Worm (Caenorhabditis elegans) whole organism, L1 larva: ENCODE data around the gene VC5.2.

Experiments used
- C16A3.4 ChIP-seq: fragments of 150-350 bp; optimal IDR thresholded peaks from 2 replicates; lab custom pipeline; 2014; ENCODE audit warnings: missing biosample characterization, missing genetic modification characterization
- C34B4.2 ChIP-seq: sonication (generic microtip); optimal IDR thresholded peaks from 2 replicates; lab custom pipeline; 2017; ENCODE audit warnings: mild to moderate bottlenecking, missing genetic modification characterization, missing compliant biosample characterization
- Y116A8C.19 ChIP-seq: sonication (generic microtip); optimal IDR thresholded peaks from 2 replicates; lab custom pipeline; 2016; ENCODE audit warnings: missing compliant biosample characterization, missing genetic modification characterization, borderline replicate concordance
- ama-1 ChIP-seq: fragments of 150-350 bp; optimal IDR thresholded peaks from 2 replicates; lab custom pipeline; 2014
- blmp-1 ChIP-seq: fragments of 150-350 bp; optimal IDR thresholded peaks from 2 replicates; lab custom pipeline; 2014; ENCODE audit warnings: missing biosample characterization, missing genetic modification characterization
- ceh-63 ChIP-seq: fragments of 200-800 bp; sonication (Bioruptor generic); optimal IDR thresholded peaks from 2 replicates; lab custom pipeline; 2018; ENCODE audit warnings: mild to moderate bottlenecking, missing genetic modification characterization, missing compliant biosample characterization
- ceh-82 ChIP-seq, 3 experiments: fragments of 150-350 bp in 1 of 3; sonication (generic microtip) in 2 of 3; optimal IDR thresholded peaks; 2 replicates each; lab custom pipeline; 2014 to 2017; ENCODE audit warnings: missing biosample characterization in 3 of 3, missing genetic modification characterization in 3 of 3
- ceh-88 ChIP-seq: fragments of 200-800 bp; sonication (Bioruptor generic); IDR thresholded peaks from 2 replicates; pipeline ENCODE4 v1.3.6; 2022; ENCODE audit warnings: missing genetic modification characterization, missing compliant biosample characterization
- ceh-90 ChIP-seq: sonication (generic microtip); optimal IDR thresholded peaks from 2 replicates; lab custom pipeline; 2016; ENCODE audit warnings: missing genetic modification characterization, missing compliant biosample characterization
- ces-1 ChIP-seq: fragments of 150-350 bp; optimal IDR thresholded peaks from 2 replicates; lab custom pipeline; 2014; ENCODE audit warnings: missing biosample characterization, missing genetic modification reagents, missing genetic modification characterization
- dpl-1 ChIP-seq, 3 experiments: fragments of 150-350 bp in 2 of 3; sonication (generic microtip) in 1 of 3; optimal IDR thresholded peaks; 2 replicates each; lab custom pipeline; 2014 to 2017; ENCODE audit warnings: missing biosample characterization in 3 of 3, missing genetic modification characterization in 3 of 3, missing genetic modification reagents in 3 of 3
- efl-3 ChIP-seq: fragments of 200-800 bp; sonication (Bioruptor generic); optimal IDR thresholded peaks from 2 replicates; lab custom pipeline; 2018; ENCODE audit warnings: mild to moderate bottlenecking, missing genetic modification characterization, missing compliant biosample characterization
- egl-13 ChIP-seq: sonication (generic microtip); optimal IDR thresholded peaks from 2 replicates; lab custom pipeline; 2016; ENCODE audit warnings: missing genotype, missing genetic modification reagents, missing genetic modification characterization, missing compliant biosample characterization
- egl-27 ChIP-seq, 2 experiments: fragments of 150-350 bp in 1 of 2; sonication (generic microtip); optimal IDR thresholded peaks; 3 replicates each; lab custom pipeline; 2017 to 2018; ENCODE audit warnings: missing biosample characterization in 2 of 2, missing genetic modification characterization in 2 of 2, missing genetic modification reagents in 2 of 2
- elt-3 ChIP-seq, 6 experiments: fragments of 150-350 bp in 1 of 6; sonication (generic microtip); optimal IDR thresholded peaks; 2 replicates each; lab custom pipeline; 2017 to 2018; ENCODE audit warnings: missing biosample characterization in 6 of 6, missing genetic modification characterization in 6 of 6, inconsistent platforms in 1 of 6
- fkh-4 ChIP-seq: sonication (generic microtip); optimal IDR thresholded peaks from 2 replicates; lab custom pipeline; 2016; ENCODE audit warnings: missing compliant biosample characterization, missing genetic modification characterization, borderline replicate concordance
- fkh-8 ChIP-seq: sonication (generic microtip); optimal IDR thresholded peaks from 2 replicates; lab custom pipeline; 2016; ENCODE audit warnings: mild to moderate bottlenecking, missing genetic modification characterization, missing compliant biosample characterization
- grh-1 ChIP-seq: fragments of 200-800 bp; sonication (Bioruptor generic); IDR thresholded peaks from 2 replicates; pipeline ENCODE4 v1.3.6; 2022; ENCODE audit warnings: missing genetic modification reagents, missing genetic modification characterization, missing compliant biosample characterization
- hlh-17 ChIP-seq: fragments of 200-800 bp; sonication (Bioruptor generic); optimal IDR thresholded peaks from 2 replicates; lab custom pipeline; 2018; ENCODE audit warnings: missing genetic modification characterization, mild to moderate bottlenecking, missing compliant biosample characterization, moderate library complexity, borderline replicate concordance
- irx-1 ChIP-seq: sonication (generic microtip); optimal IDR thresholded peaks from 2 replicates; lab custom pipeline; 2016; ENCODE audit warnings: missing genetic modification characterization, missing compliant biosample characterization
- isw-1 ChIP-seq: fragments of 200-800 bp; sonication (Bioruptor generic); IDR thresholded peaks from 2 replicates; pipeline ENCODE4 v1.3.6; 2022; ENCODE audit warnings: missing genetic modification characterization, missing compliant biosample characterization
- lin-13 ChIP-seq: fragments of 150-350 bp; optimal IDR thresholded peaks from 2 replicates; lab custom pipeline; 2014; ENCODE audit warnings: missing biosample characterization, missing genetic modification reagents, missing genetic modification characterization
- lsy-2 ChIP-seq, 2 experiments: fragments of 150-350 bp; optimal IDR thresholded peaks; 2 replicates each; lab custom pipeline; 2014; ENCODE audit warnings: missing biosample characterization in 2 of 2, missing genetic modification characterization in 2 of 2
- mab-9 ChIP-seq: fragments of 200-800 bp; sonication (Bioruptor generic); IDR thresholded peaks from 2 replicates; pipeline ENCODE4 v1.3.6; 2022; ENCODE audit warnings: missing genetic modification reagents, missing genetic modification characterization, missing compliant biosample characterization
- mdl-1 ChIP-seq, 2 experiments: fragments of 150-350 bp; optimal IDR thresholded peaks; 2 replicates each; lab custom pipeline; 2014 to 2017; ENCODE audit warnings: missing biosample characterization in 2 of 2, missing genetic modification characterization in 2 of 2, inconsistent platforms in 1 of 2
- mef-2 ChIP-seq: fragments of 150-350 bp; optimal IDR thresholded peaks from 2 replicates; lab custom pipeline; 2014; ENCODE audit warnings: missing biosample characterization, missing genetic modification characterization
- mep-1 ChIP-seq: fragments of 150-350 bp; optimal IDR thresholded peaks from 2 replicates; lab custom pipeline; 2014; ENCODE audit warnings: missing biosample characterization, missing genetic modification characterization
- nhr-19 ChIP-seq: fragments of 200-800 bp; sonication (Bioruptor generic); conservative IDR thresholded peaks from 2 replicates; pipeline ENCODE4 v1.3.6; 2022; ENCODE audit warnings: missing genetic modification characterization, missing compliant biosample characterization
- nhr-20 ChIP-seq: sonication (generic microtip); optimal IDR thresholded peaks from 2 replicates; lab custom pipeline; 2016; ENCODE audit warnings: mild to moderate bottlenecking, missing genetic modification characterization, missing compliant biosample characterization
- nhr-237 ChIP-seq: fragments of 150-350 bp; optimal IDR thresholded peaks from 2 replicates; lab custom pipeline; 2014; ENCODE audit warnings: missing biosample characterization, missing genetic modification characterization
- nhr-47 ChIP-seq: sonication (generic microtip); optimal IDR thresholded peaks from 2 replicates; lab custom pipeline; 2016; ENCODE audit warnings: mild to moderate bottlenecking, missing genetic modification characterization, moderate library complexity, missing compliant biosample characterization
- nhr-84 ChIP-seq: sonication (generic microtip); optimal IDR thresholded peaks from 2 replicates; lab custom pipeline; 2017; ENCODE audit warnings: missing biosample characterization, missing genetic modification characterization
- nhr-85 ChIP-seq: sonication (generic microtip); peaks from one replicate; lab custom pipeline; 2016; ENCODE audit warnings: missing genetic modification characterization, inconsistent platforms, missing compliant biosample characterization
- nhr-90 ChIP-seq: sonication (generic microtip); optimal IDR thresholded peaks from 2 replicates; lab custom pipeline; 2016; ENCODE audit warnings: mild to moderate bottlenecking, missing genetic modification characterization, missing compliant biosample characterization; ENCODE audit not compliant: poor library complexity
- pag-3 ChIP-seq: sonication (generic microtip); optimal IDR thresholded peaks from 2 replicates; lab custom pipeline; 2017; ENCODE audit warnings: missing genetic modification characterization, mild to moderate bottlenecking, missing compliant biosample characterization, antibody characterized with exemption, borderline replicate concordance; ENCODE audit not compliant: insufficient read depth
- pax-3 ChIP-seq: fragments of 200-800 bp; sonication (Bioruptor generic); optimal IDR thresholded peaks from 2 replicates; lab custom pipeline; 2018; ENCODE audit warnings: mild to moderate bottlenecking, missing genetic modification characterization, moderate library complexity, missing compliant biosample characterization
- pqm-1 ChIP-seq: sonication (generic microtip); optimal IDR thresholded peaks from 3 replicates; lab custom pipeline; 2017; ENCODE audit warnings: missing biosample characterization, missing genetic modification characterization
- skn-1 ChIP-seq: fragments of 150-350 bp; optimal IDR thresholded peaks from 2 replicates; lab custom pipeline; 2014; ENCODE audit warnings: missing biosample characterization, missing genetic modification characterization
- snpc-4 ChIP-seq: fragments of 150-350 bp; optimal IDR thresholded peaks from 2 replicates; lab custom pipeline; 2014; ENCODE audit warnings: missing biosample characterization, missing genetic modification characterization
- sptf-1 ChIP-seq: fragments of 150-350 bp; optimal IDR thresholded peaks from 2 replicates; lab custom pipeline; 2014; ENCODE audit warnings: missing biosample characterization, missing genetic modification characterization
- sup-37 ChIP-seq: fragments of 200-800 bp; sonication (Bioruptor generic); optimal IDR thresholded peaks from 2 replicates; lab custom pipeline; 2018; ENCODE audit warnings: mild to moderate bottlenecking, missing genetic modification characterization, missing compliant biosample characterization
- unc-130 ChIP-seq: fragments of 150-350 bp; optimal IDR thresholded peaks from 2 replicates; lab custom pipeline; 2017; ENCODE audit warnings: missing biosample characterization, missing genetic modification characterization, inconsistent platforms
- unc-62 ChIP-seq: fragments of 150-350 bp; optimal IDR thresholded peaks from 2 replicates; lab custom pipeline; 2014; ENCODE audit warnings: missing biosample characterization, missing genetic modification reagents, missing genetic modification characterization
- unc-86 ChIP-seq: sonication (generic microtip); optimal IDR thresholded peaks from 2 replicates; lab custom pipeline; 2016; ENCODE audit warnings: missing genetic modification characterization, missing compliant biosample characterization
- unc-98 ChIP-seq: fragments of 200-800 bp; sonication (Bioruptor generic); IDR thresholded peaks from 2 replicates; pipeline ENCODE4 v1.3.6; 2022; ENCODE audit warnings: missing genetic modification characterization, missing compliant biosample characterization
- vab-15 ChIP-seq: sonication (generic microtip); optimal IDR thresholded peaks from 2 replicates; lab custom pipeline; 2017; ENCODE audit warnings: missing genotype, mild to moderate bottlenecking, missing genetic modification characterization, missing compliant biosample characterization
- xbp-1 ChIP-seq: sonication (generic microtip); optimal IDR thresholded peaks from 2 replicates; lab custom pipeline; 2016; ENCODE audit warnings: missing genetic modification characterization, missing compliant biosample characterization
- zag-1 ChIP-seq: fragments of 150-350 bp; optimal IDR thresholded peaks from 2 replicates; lab custom pipeline; 2014; ENCODE audit warnings: missing biosample characterization, missing genetic modification characterization
- ztf-4 ChIP-seq: fragments of 150-350 bp; optimal IDR thresholded peaks from 2 replicates; lab custom pipeline; 2014; ENCODE audit warnings: missing biosample characterization, missing genetic modification characterization

VC5.2 gene

ce11 chrV:7089217-7089616 lies 3.5 kb downstream of the VC5.2 start (continued):
- TF ChIP-seq ceh-88 (GFP tag; lab: Robert Waterston, UW) (no peak), ama-1 (lab: Kevin White, UChicago) (no peak), nhr-19 (peak; percentile 71), unc-86 (no peak), ceh-82 (tag; optimal IDR thresholded peaks at IDR 0.05; lab: Kevin White, UChicago) (no peak), fkh-8 (tag; lab: Kevin White, UChicago) (no peak), zag-1 (no peak), nhr-84 (tag; lab: Kevin White, UChicago) (no peak), nhr-237 (tag; lab: Kevin White, UChicago) (no peak), sup-37 (GFP tag; lab: Kevin White, UChicago) (no peak), unc-62 (GFP tag; lab: Kevin White, UChicago) (no peak), skn-1 (no peak), ztf-4 (no peak), snpc-4 (tag; lab: Kevin White, UChicago) (no peak), egl-13 (tag; lab: Kevin White, UChicago) (no peak), blmp-1 (tag; lab: Kevin White, UChicago) (peak; percentile 70), isw-1 (GFP tag; lab: Robert Waterston, UW) (no peak), xbp-1 (tag; lab: Kevin White, UChicago) (no peak), nhr-85 (tag; lab: Kevin White, UChicago) (peak; percentile 97), mep-1 (no peak), mef-2 (no peak), nhr-90 (tag; lab: Kevin White, UChicago) (peak; percentile 65), ceh-90 (no peak), efl-3 (GFP tag; lab: Kevin White, UChicago) (no peak), mab-9 (no peak), lsy-2 (tag; optimal IDR thresholded peaks at IDR 0.05; lab: Kevin White, UChicago) (peak; percentile 36 to 53), pax-3 (tag; lab: Kevin White, UChicago) (no peak), nhr-47 (tag; lab: Kevin White, UChicago) (peak; percentile 27), hlh-17 (no peak), dpl-1 (GFP tag; optimal IDR thresholded peaks at IDR 0.05; lab: Kevin White, UChicago) (peak in 1 of 3 experiments; percentile 24), unc-130 (tag; lab: Kevin White, UChicago) (peak; percentile 16), ces-1 (GFP tag; lab: Kevin White, UChicago) (no peak), fkh-4 (tag; lab: Kevin White, UChicago) (no peak), grh-1 (GFP tag; lab: Robert Waterston, UW) (peak; percentile 91), C34B4.2 (no peak), sptf-1 (tag; lab: Kevin White, UChicago) (no peak), lin-13 (GFP tag; lab: Kevin White, UChicago) (no peak), unc-98 (GFP tag; lab: Robert Waterston, UW) (no peak), C16A3.4 (tag; lab: Kevin White, UChicago) (peak; percentile 42), irx-1 (tag; lab: Kevin White, UChicago) (peak; percentile 5), mdl-1 (tag; optimal IDR thresholded peaks at IDR 0.05; lab: Kevin White, UChicago) (peak in 1 of 2 experiments; percentile 72), egl-27 (tag; optimal IDR thresholded peaks at IDR 0.05; lab: Kevin White, UChicago) (no peak), vab-15 (tag; lab: Kevin White, UChicago) (peak; percentile 61), Y116A8C.19 (tag; lab: Kevin White, UChicago) (no peak)

ce11 chrV:7091287-7091686 lies 5.5 kb downstream of the VC5.2 start, which contains the start of gene nhr-286:
nhr-286 (minus strand) TSS chrV:7091610.
- TF ChIP-seq nhr-85 (tag; lab: Kevin White, UChicago) (peak; percentile 50), ceh-63 (GFP tag; lab: Kevin White, UChicago) (no peak), ama-1 (lab: Kevin White, UChicago) (peak; percentile 39), pag-3 (tag; lab: Kevin White, UChicago) (no peak), nhr-20 (peak; percentile 51), pqm-1 (no peak), blmp-1 (tag; lab: Kevin White, UChicago) (no peak), elt-3 (tag; optimal IDR thresholded peaks at IDR 0.05; lab: Kevin White, UChicago) (no peak)
- TF ChIP-seq, all 84 proteins: peak for 3
